Worm (Caenorhabditis elegans): ENCODE data around the gene Y57G11B.3.

ce11 chrIV:14617059-14617458 lies 42.9 kb upstream of the Y57G11B.3 start:
- no peak for TF ChIP-seq nhr-237 (tag; optimal IDR thresholded peaks at IDR 0.05)
- no peak for TF ChIP-seq nhr-12 (tag; optimal IDR thresholded peaks at IDR 0.05)
- no peak for TF ChIP-seq skn-1 (tag; optimal IDR thresholded peaks at IDR 0.05)
- no peak for TF ChIP-seq nhr-11 (tag; optimal IDR thresholded peaks at IDR 0.05)
- TF ChIP-seq ceh-82 (tag; optimal IDR thresholded peaks at IDR 0.05), result no peak
- TF ChIP-seq ZK546.5 (tag; optimal IDR thresholded peaks at IDR 0.05), result no peak
- TF ChIP-seq ama-1 (optimal IDR thresholded peaks at IDR 0.05), result no peak
- TF ChIP-seq nhr-77 (tag; optimal IDR thresholded peaks at IDR 0.05), result no peak
- no peak for TF ChIP-seq lsy-2 (tag; optimal IDR thresholded peaks at IDR 0.05)
- TF ChIP-seq nhr-129 (tag; optimal IDR thresholded peaks at IDR 0.05), result no peak
- TF ChIP-seq blmp-1 (tag; optimal IDR thresholded peaks at IDR 0.05; ENCODE audit: insufficient read depth), result no peak
- TF ChIP-seq aly-2 (tag; optimal IDR thresholded peaks at IDR 0.05), result no peak
